Worm (Caenorhabditis elegans): ENCODE results near the gene R07B1.7.

The R07B1.7 gene

DNA sequence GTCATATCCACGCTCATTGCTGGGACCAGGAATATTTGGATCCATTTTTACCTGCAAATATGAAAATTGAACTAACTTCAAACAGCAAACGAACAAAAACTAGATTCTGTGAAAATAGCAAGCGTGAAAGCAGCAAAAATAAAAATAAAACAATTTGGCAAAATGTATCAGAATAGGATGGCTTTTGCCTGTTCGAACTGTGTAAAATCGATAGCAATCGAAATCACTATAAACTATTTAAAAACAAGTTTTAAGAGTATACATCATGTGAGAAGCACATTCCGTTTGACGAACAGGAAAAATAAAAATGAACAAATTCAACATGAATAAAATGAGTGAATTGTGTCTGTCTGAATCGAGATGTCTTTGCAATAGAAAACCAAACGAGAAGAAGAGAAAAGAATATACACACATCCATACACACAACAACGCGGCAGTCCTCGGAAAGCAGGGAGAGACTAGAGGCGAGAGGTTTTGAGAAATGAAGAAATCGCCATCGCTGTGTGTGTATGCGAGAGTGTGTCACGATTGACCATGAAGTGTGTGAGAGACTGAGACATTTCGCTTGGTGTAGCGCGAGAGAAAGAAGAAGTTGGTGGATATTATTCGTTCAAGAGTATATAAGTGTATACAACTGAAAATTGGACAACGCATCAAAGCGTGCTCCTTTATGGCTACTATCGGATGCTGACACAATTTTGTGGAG is 30.7 kb downstream of the R07B1.7 start, which contains the start of gene phf-34 (continued):
- TF ChIP-seq arid-1 (GFP tag; conservative IDR thresholded peaks at IDR 0.05) (0 out of 2 replicates have a peak, but pooled peaks have one; percentile 24), nhr-77 (tag; optimal IDR thresholded peaks at IDR 0.05) (peak; percentile 5), ceh-20 (GFP tag; IDR thresholded peaks at IDR 0.05) (no peak), dve-1 (tag; optimal IDR thresholded peaks at IDR 0.05; ENCODE audit: insufficient read depth) (peak; percentile 45), ztf-7 (tag; optimal IDR thresholded peaks at IDR 0.05) (no peak), daf-16 (GFP tag; optimal IDR thresholded peaks at IDR 0.05) (no peak), daf-16 (tag; optimal IDR thresholded peaks at IDR 0.05) (peak; percentile 41), aha-1 (tag) (peak; percentile 72), lin-13 (GFP tag; optimal IDR thresholded peaks at IDR 0.05) (no peak)

DNA sequence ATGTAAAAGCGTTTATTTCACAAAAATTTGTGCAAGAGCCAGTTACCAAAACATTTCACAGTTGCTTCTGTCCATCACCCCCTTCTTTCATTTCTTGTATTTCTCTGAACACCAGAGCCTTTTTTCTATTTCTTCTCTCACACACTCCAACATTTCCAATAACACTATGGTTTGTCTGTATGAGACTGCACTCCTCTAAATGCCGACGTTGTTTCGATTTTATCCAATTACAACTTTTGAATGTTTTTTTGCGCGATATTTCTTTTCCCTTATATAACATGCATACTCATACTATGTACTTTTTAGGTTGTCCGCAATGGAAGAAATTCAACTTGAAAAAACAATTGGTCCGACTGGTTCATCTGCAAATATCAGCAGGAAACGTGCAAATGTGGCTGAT is 36.9 kb downstream of the R07B1.7 start, which contains the start of gene F21G4.5:
Gene F21G4.5 (plus strand): TSS at position 301 of the 400 bp plus-strand sequence.
- TF ChIP-seq F49E8.2 (tag; optimal IDR thresholded peaks at IDR 0.05; ENCODE audit: borderline replicate concordance) (no peak), tra-1 (GFP tag; IDR thresholded peaks at IDR 0.05) (no peak), egl-27 (tag; optimal IDR thresholded peaks at IDR 0.05) (no peak), lin-39 (tag; optimal IDR thresholded peaks at IDR 0.05) (no peak), F10B5.3 (tag; optimal IDR thresholded peaks at IDR 0.05) (no peak), unc-62 (GFP tag; optimal IDR thresholded peaks at IDR 0.05 in 1 of 2) (no peak), unc-62 (tag; optimal IDR thresholded peaks at IDR 0.05) (no peak), ama-1 (optimal IDR thresholded peaks at IDR 0.05) (no peak), Y75B8A.6 (GFP tag; IDR thresholded peaks at IDR 0.05) (no peak), mxl-3 (GFP tag; optimal IDR thresholded peaks at IDR 0.05) (no peak), T20F7.1 (GFP tag; optimal IDR thresholded peaks at IDR 0.05) (no peak), lim-7 (GFP tag; IDR thresholded peaks at IDR 0.05) (no peak), F37D6.2 (tag; optimal IDR thresholded peaks at IDR 0.05) (no peak), nhr-77 (tag; optimal IDR thresholded peaks at IDR 0.05) (no peak), nhr-28 (tag; optimal IDR thresholded peaks at IDR 0.05) (no peak), vab-7 (GFP tag; IDR thresholded peaks at IDR 0.05) (no peak), hlh-30 (tag; optimal IDR thresholded peaks at IDR 0.05; ENCODE audit: insufficient read depth) (no peak), lin-38 (GFP tag; IDR thresholded peaks at IDR 0.05) (no peak), Y105C5A.15 (GFP tag; IDR thresholded peaks at IDR 0.05) (no peak), hmg-1.1 (GFP tag; IDR thresholded peaks at IDR 0.05) (no peak), lsy-2 (tag; optimal IDR thresholded peaks at IDR 0.05) (no peak)

ce11 chrX:9917362-9917761 is 48.4 kb downstream of the R07B1.7 start, which contains the start of gene F21G4.6:
F21G4.6 (minus strand) TSS chrX:9917448.
- TF ChIP-seq mep-1 (tag; optimal IDR thresholded peaks at IDR 0.05) (no peak), gei-8 (GFP tag; optimal IDR thresholded peaks at IDR 0.05) (no peak), zip-11 (GFP tag; IDR thresholded peaks at IDR 0.05) (no peak), nhr-77 (tag; optimal IDR thresholded peaks at IDR 0.05) (no peak), hlh-11 (tag; optimal IDR thresholded peaks at IDR 0.05) (no peak), snpc-1.2 (GFP tag; IDR thresholded peaks at IDR 0.05) (no peak), madf-9 (GFP tag; conservative IDR thresholded peaks at IDR 0.05) (no peak), aha-1 (tag) (no peak), nhr-28 (tag; optimal IDR thresholded peaks at IDR 0.05) (no peak), snpc-4 (tag; optimal IDR thresholded peaks at IDR 0.05) (no peak), egl-27 (tag; optimal IDR thresholded peaks at IDR 0.05) (no peak), ama-1 (optimal IDR thresholded peaks at IDR 0.05) (no peak), Y48G9A.11 (GFP tag; IDR thresholded peaks at IDR 0.05) (no peak), lin-38 (GFP tag; IDR thresholded peaks at IDR 0.05) (no peak), nhr-48 (tag; optimal IDR thresholded peaks at IDR 0.05) (no peak), hlh-30 (tag; optimal IDR thresholded peaks at IDR 0.05; ENCODE audit: insufficient read depth) (no peak)
